Worm (Caenorhabditis elegans) whole organism, L3 larva: Measurements from ENCODE around the gene T23F6.5.

Source experiments
- R02D3.7 ChIP-seq: fragments of 150-350 bp; optimal IDR thresholded peaks from 2 replicates; lab custom pipeline; 2014; ENCODE audit warnings: missing biosample characterization, missing genetic modification characterization
- ZK546.5 ChIP-seq: sonication (generic microtip); optimal IDR thresholded peaks from 2 replicates; lab custom pipeline; 2017; ENCODE audit warnings: missing biosample characterization, missing genetic modification characterization
- aly-2 ChIP-seq: fragments of 150-350 bp; optimal IDR thresholded peaks from 2 replicates; lab custom pipeline; 2014; ENCODE audit warnings: missing biosample characterization, missing genetic modification characterization
- ama-1 ChIP-seq: fragments of 150-350 bp; optimal IDR thresholded peaks from 2 replicates; lab custom pipeline; 2018
- ceh-16 ChIP-seq: sonication (generic microtip); optimal IDR thresholded peaks from 2 replicates; lab custom pipeline; 2017; ENCODE audit warnings: missing biosample characterization, missing genetic modification characterization
- ceh-28 ChIP-seq: fragments of 150-350 bp; optimal IDR thresholded peaks from 2 replicates; lab custom pipeline; 2014; ENCODE audit warnings: missing biosample characterization, missing genetic modification reagents, missing genetic modification characterization
- ceh-82 ChIP-seq: fragments of 150-350 bp; optimal IDR thresholded peaks from 2 replicates; lab custom pipeline; 2014; ENCODE audit warnings: missing biosample characterization, missing genetic modification characterization
- ceh-9 ChIP-seq: sonication (generic microtip); optimal IDR thresholded peaks from 2 replicates; lab custom pipeline; 2018; ENCODE audit warnings: missing biosample characterization, missing genetic modification characterization
- daf-12 ChIP-seq: fragments of 150-350 bp; optimal IDR thresholded peaks from 2 replicates; lab custom pipeline; 2014; ENCODE audit warnings: missing biosample characterization, missing genetic modification reagents, missing genetic modification characterization
- egl-27 ChIP-seq: sonication (generic microtip); optimal IDR thresholded peaks from 4 replicates; lab custom pipeline; 2017; ENCODE audit warnings: missing biosample characterization, missing genetic modification reagents, missing genetic modification characterization
- egl-5 ChIP-seq: fragments of 150-350 bp; optimal IDR thresholded peaks from 2 replicates; lab custom pipeline; 2017; ENCODE audit warnings: missing biosample characterization, missing genetic modification reagents, missing genetic modification characterization, inconsistent platforms
- elt-1 ChIP-seq: fragments of 150-350 bp; optimal IDR thresholded peaks from 2 replicates; lab custom pipeline; 2014; ENCODE audit warnings: missing biosample characterization, missing genetic modification characterization
- elt-2 ChIP-seq: sonication (generic microtip); optimal IDR thresholded peaks from 2 replicates; lab custom pipeline; 2016; ENCODE audit warnings: missing genetic modification reagents, mild to moderate bottlenecking, missing genetic modification characterization, missing compliant biosample characterization
- elt-3 ChIP-seq, 3 experiments: fragments of 150-350 bp in 1 of 3; sonication (generic microtip) in 2 of 3; optimal IDR thresholded peaks; 2 replicates in 2 of 3; 4 replicates in 1 of 3; lab custom pipeline; 2014 to 2017; ENCODE audit warnings: missing biosample characterization in 3 of 3, missing genetic modification characterization in 3 of 3
- eor-1 ChIP-seq, 2 experiments: fragments of 150-350 bp; optimal IDR thresholded peaks; 2 replicates each; lab custom pipeline; 2014 to 2018; ENCODE audit warnings: missing biosample characterization in 2 of 2, missing genetic modification characterization in 2 of 2
- fkh-10 ChIP-seq: sonication (generic microtip); optimal IDR thresholded peaks from 2 replicates; lab custom pipeline; 2017; ENCODE audit warnings: missing biosample characterization, missing genetic modification reagents, missing genetic modification characterization
- fkh-2 ChIP-seq: fragments of 150-350 bp; optimal IDR thresholded peaks from 2 replicates; lab custom pipeline; 2014; ENCODE audit warnings: missing biosample characterization, missing genetic modification reagents, missing genetic modification characterization
- fos-1 ChIP-seq: fragments of 150-350 bp; optimal IDR thresholded peaks from 2 replicates; lab custom pipeline; 2014; ENCODE audit warnings: missing biosample characterization, missing genetic modification characterization
- hmg-11 ChIP-seq: sonication (generic microtip); optimal IDR thresholded peaks from 2 replicates; lab custom pipeline; 2016; ENCODE audit warnings: missing genetic modification characterization, missing compliant biosample characterization
- jun-1 ChIP-seq: fragments of 150-350 bp; optimal IDR thresholded peaks from 2 replicates; lab custom pipeline; 2014; ENCODE audit warnings: missing biosample characterization, missing genetic modification reagents, missing genetic modification characterization
- lin-15B ChIP-seq: fragments of 150-350 bp; optimal IDR thresholded peaks from 2 replicates; lab custom pipeline; 2014; ENCODE audit warnings: missing biosample characterization, missing genetic modification characterization
- lin-39 ChIP-seq: fragments of 150-350 bp; optimal IDR thresholded peaks from 2 replicates; lab custom pipeline; 2018; ENCODE audit warnings: missing biosample characterization, missing genetic modification reagents, missing genetic modification characterization
- lsy-12 ChIP-seq: sonication (generic microtip); optimal IDR thresholded peaks from 2 replicates; lab custom pipeline; 2016; ENCODE audit warnings: mild to moderate bottlenecking, missing genetic modification characterization, missing compliant biosample characterization
- mdl-1 ChIP-seq: fragments of 150-350 bp; optimal IDR thresholded peaks from 2 replicates; lab custom pipeline; 2014; ENCODE audit warnings: missing biosample characterization, missing genetic modification characterization
- nfya-1 ChIP-seq: sonication (generic microtip); optimal IDR thresholded peaks from 2 replicates; lab custom pipeline; 2017; ENCODE audit warnings: missing genetic modification characterization, mild to moderate bottlenecking, missing compliant biosample characterization, antibody characterized with exemption, moderate library complexity; ENCODE audit not compliant: insufficient read depth
- nhr-11 ChIP-seq: fragments of 150-350 bp; optimal IDR thresholded peaks from 2 replicates; lab custom pipeline; 2014; ENCODE audit warnings: missing biosample characterization, missing genetic modification characterization
- nhr-12 ChIP-seq: fragments of 150-350 bp; optimal IDR thresholded peaks from 2 replicates; lab custom pipeline; 2014; ENCODE audit warnings: missing biosample characterization, missing genetic modification characterization
- nhr-23 ChIP-seq: fragments of 150-350 bp; optimal IDR thresholded peaks from 2 replicates; lab custom pipeline; 2014; ENCODE audit warnings: missing biosample characterization, missing genetic modification reagents, missing genetic modification characterization
- nhr-237 ChIP-seq: fragments of 150-350 bp; optimal IDR thresholded peaks from 2 replicates; lab custom pipeline; 2014; ENCODE audit warnings: missing biosample characterization, missing genetic modification characterization
- nhr-43 ChIP-seq: sonication (generic microtip); optimal IDR thresholded peaks from 2 replicates; lab custom pipeline; 2016; ENCODE audit warnings: mild to moderate bottlenecking, missing genetic modification characterization, missing compliant biosample characterization; ENCODE audit not compliant: poor library complexity, severe bottlenecking
- nhr-67 ChIP-seq: fragments of 150-350 bp; optimal IDR thresholded peaks from 2 replicates; lab custom pipeline; 2014; ENCODE audit warnings: missing biosample characterization, missing genetic modification characterization
- nhr-76 ChIP-seq: fragments of 150-350 bp; sonication (generic microtip); optimal IDR thresholded peaks from 5 replicates; lab custom pipeline; 2014; ENCODE audit warnings: missing biosample characterization, missing genetic modification characterization
- nhr-77 ChIP-seq: fragments of 150-350 bp; optimal IDR thresholded peaks from 2 replicates; lab custom pipeline; 2014; ENCODE audit warnings: missing biosample characterization, missing genetic modification characterization
- pha-4 ChIP-seq: fragments of 150-350 bp; optimal IDR thresholded peaks from 2 replicates; lab custom pipeline; 2014; ENCODE audit warnings: missing biosample characterization, missing genetic modification reagents, missing genetic modification characterization
- pqm-1 ChIP-seq: fragments of 150-350 bp; optimal IDR thresholded peaks from 2 replicates; lab custom pipeline; 2017; ENCODE audit warnings: missing biosample characterization, missing genetic modification characterization, inconsistent platforms
- sea-2 ChIP-seq: fragments of 150-350 bp; sonication (generic microtip); optimal IDR thresholded peaks from 4 replicates; lab custom pipeline; 2014; ENCODE audit warnings: missing biosample characterization, missing genetic modification reagents, missing genetic modification characterization
- skn-1 ChIP-seq: fragments of 150-350 bp; optimal IDR thresholded peaks from 2 replicates; lab custom pipeline; 2014; ENCODE audit warnings: missing biosample characterization, missing genetic modification characterization
- snpc-4 ChIP-seq: fragments of 150-350 bp; optimal IDR thresholded peaks from 2 replicates; lab custom pipeline; 2014; ENCODE audit warnings: missing biosample characterization, missing genetic modification characterization
- tbx-2 ChIP-seq: sonication (generic microtip); optimal IDR thresholded peaks from 2 replicates; lab custom pipeline; 2016; ENCODE audit warnings: mild to moderate bottlenecking, missing genetic modification characterization, missing compliant biosample characterization
- unc-39 ChIP-seq: sonication (generic microtip); optimal IDR thresholded peaks from 4 replicates; lab custom pipeline; 2017; ENCODE audit warnings: missing biosample characterization, missing genetic modification characterization
- unc-62 ChIP-seq: fragments of 150-350 bp; sonication (generic microtip); optimal IDR thresholded peaks from 4 replicates; lab custom pipeline; 2014; ENCODE audit warnings: missing biosample characterization, missing genetic modification reagents, missing genetic modification characterization
- ztf-11 ChIP-seq: fragments of 150-350 bp; optimal IDR thresholded peaks from 2 replicates; lab custom pipeline; 2014; ENCODE audit warnings: missing biosample characterization, missing genetic modification characterization

The T23F6.5 gene

DNA sequence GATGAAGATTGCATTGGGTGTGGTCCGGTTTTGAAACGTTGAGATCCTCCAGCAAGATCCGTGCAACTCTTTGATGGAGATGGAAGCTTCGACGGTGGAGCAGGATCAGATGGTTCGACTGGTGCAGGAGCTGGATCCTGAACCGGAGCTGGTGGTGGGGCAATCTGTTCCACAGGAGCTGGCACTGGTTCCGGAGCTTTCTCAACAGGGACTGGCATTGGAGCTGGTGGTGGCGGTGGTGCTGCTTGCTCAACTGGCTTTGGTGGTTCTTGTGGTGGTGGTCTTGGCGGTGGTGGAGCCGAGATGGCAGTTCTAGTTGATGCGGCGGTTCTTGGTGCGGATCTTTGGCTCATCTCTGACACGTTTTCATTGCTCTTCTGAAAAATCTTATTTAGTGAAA is 2.3 kb upstream of the T23F6.5 start:
- TF ChIP-seq lsy-12 (tag; lab: Kevin White, UChicago) (no peak), unc-39 (tag; lab: Kevin White, UChicago) (no peak), egl-5 (tag; lab: Kevin White, UChicago) (no peak)

ce11 chrIV:12728162-12728561 is 13.2 kb downstream of the T23F6.5 start:
- TF ChIP-seq aly-2 (tag; lab: Kevin White, UChicago): no peak
- no peak for TF ChIP-seq ztf-11 (tag; lab: Kevin White, UChicago)
- no peak for TF ChIP-seq ceh-82 (tag; lab: Kevin White, UChicago)
- TF ChIP-seq pqm-1 (tag; lab: Kevin White, UChicago): peak; percentile 13
- no peak for TF ChIP-seq nhr-76 (tag; lab: Kevin White, UChicago)
- peak; percentile 70 for TF ChIP-seq elt-2
- no peak for TF ChIP-seq snpc-4 (tag; lab: Kevin White, UChicago)
- no peak for TF ChIP-seq sea-2 (GFP tag; lab: Kevin White, UChicago)
- TF ChIP-seq, all 47 proteins: peak for 2

DNA sequence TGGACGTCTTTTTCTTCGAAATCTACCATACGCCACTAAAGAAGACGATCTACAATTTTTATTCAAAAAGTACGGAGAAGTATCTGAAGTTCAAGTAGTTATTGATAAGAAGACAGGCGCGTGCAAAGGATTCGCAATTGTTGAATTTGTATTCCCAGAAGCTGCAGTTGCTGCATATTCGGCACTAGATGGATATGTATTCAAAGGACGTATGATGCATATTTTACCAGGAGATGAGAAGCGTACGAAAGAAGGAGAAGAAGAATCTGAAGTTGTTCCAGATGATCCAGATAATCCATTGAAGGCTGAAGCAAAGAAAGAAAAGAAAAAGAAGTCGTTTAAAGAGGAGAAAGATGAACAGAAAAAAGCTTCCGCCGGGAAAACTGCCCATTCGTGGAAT is 15.4 kb downstream of the T23F6.5 start:
- TF ChIP-seq ama-1 (no peak), lin-15B (tag; lab: Kevin White, UChicago) (no peak), skn-1 (tag; lab: Kevin White, UChicago) (no peak), elt-1 (tag; lab: Kevin White, UChicago) (no peak), nhr-12 (tag; lab: Kevin White, UChicago) (no peak), ceh-28 (tag; lab: Kevin White, UChicago) (no peak), nhr-23 (tag; lab: Kevin White, UChicago) (no peak), aly-2 (tag; lab: Kevin White, UChicago) (no peak), lin-39 (tag; lab: Kevin White, UChicago) (no peak), fkh-2 (no peak), pqm-1 (tag; lab: Kevin White, UChicago) (no peak)

ce11 chrIV:12725228-12725627 is 16.1 kb downstream of the T23F6.5 start:
- TF ChIP-seq lin-15B (tag; lab: Kevin White, UChicago): no peak
- no peak for TF ChIP-seq nhr-237 (tag; lab: Kevin White, UChicago)
- no peak for TF ChIP-seq sea-2 (GFP tag; lab: Kevin White, UChicago)
- TF ChIP-seq pqm-1 (tag; lab: Kevin White, UChicago): no peak
- TF ChIP-seq ZK546.5 (tag; lab: Kevin White, UChicago): no peak
- TF ChIP-seq egl-27 (tag; lab: Kevin White, UChicago): no peak
- TF ChIP-seq unc-39 (tag; lab: Kevin White, UChicago): no peak
- no peak for TF ChIP-seq fkh-2
- TF ChIP-seq R02D3.7: no peak
- no peak for TF ChIP-seq ztf-11 (tag; lab: Kevin White, UChicago)
- TF ChIP-seq elt-3 (tag; optimal IDR thresholded peaks at IDR 0.05; lab: Kevin White, UChicago): no peak

DNA sequence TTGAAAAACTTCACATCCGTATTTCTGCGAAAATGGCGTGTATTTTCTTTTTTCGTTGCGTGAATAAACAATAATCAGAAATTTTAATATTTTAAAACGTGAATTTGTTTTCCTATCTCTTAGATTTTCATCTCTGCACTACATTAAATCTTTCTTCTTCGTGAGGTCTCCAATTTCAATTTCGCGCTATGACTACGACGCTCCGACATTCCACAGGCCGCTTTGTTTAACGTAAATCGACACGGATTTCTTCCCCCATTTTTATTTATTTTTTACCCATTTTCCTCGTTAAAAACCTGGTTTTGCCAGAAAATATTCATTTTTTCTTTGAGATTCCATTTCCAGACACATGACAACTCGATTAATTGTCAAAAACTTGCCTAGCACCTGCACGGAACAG is 16.7 kb downstream of the T23F6.5 start, which contains the start of the genes T23F6.3 and rbd-1:
Gene T23F6.3, minus strand, starts transcription at position 120 of the 400 bp plus-strand sequence.
Gene rbd-1, plus strand, starts transcription at position 346 of the 400 bp plus-strand sequence.
- TF ChIP-seq nhr-43 (peak; percentile 86), ceh-9 (tag; lab: Kevin White, UChicago) (no peak), pha-4 (tag; lab: Kevin White, UChicago) (peak; percentile 95), daf-12 (tag; lab: Kevin White, UChicago) (no peak), nhr-67 (no peak), mdl-1 (tag; lab: Kevin White, UChicago) (no peak), fkh-2 (no peak), nfya-1 (tag; lab: Kevin White, UChicago) (peak; percentile 84), nhr-11 (tag; lab: Kevin White, UChicago) (peak; percentile 69), nhr-76 (tag; lab: Kevin White, UChicago) (no peak), aly-2 (tag; lab: Kevin White, UChicago) (no peak), unc-39 (tag; lab: Kevin White, UChicago) (no peak), lsy-12 (tag; lab: Kevin White, UChicago) (peak; percentile 57), sea-2 (GFP tag; lab: Kevin White, UChicago) (no peak), unc-62 (no peak), ceh-16 (tag; lab: Kevin White, UChicago) (no peak), tbx-2 (tag; lab: Kevin White, UChicago) (peak; percentile 55), elt-3 (tag; optimal IDR thresholded peaks at IDR 0.05; lab: Kevin White, UChicago) (no peak), eor-1 (tag; optimal IDR thresholded peaks at IDR 0.05; lab: Kevin White, UChicago) (no peak), nhr-237 (tag; lab: Kevin White, UChicago) (no peak), fkh-10 (GFP tag; lab: Kevin White, UChicago) (no peak), jun-1 (tag; lab: Kevin White, UChicago) (peak; percentile 54), ZK546.5 (tag; lab: Kevin White, UChicago) (no peak), hmg-11 (tag; lab: Kevin White, UChicago) (peak; percentile 89), lin-15B (tag; lab: Kevin White, UChicago) (peak; percentile 83), nhr-23 (tag; lab: Kevin White, UChicago) (peak; percentile 92), skn-1 (tag; lab: Kevin White, UChicago) (peak; percentile 57), fos-1 (tag; lab: Kevin White, UChicago) (no peak), elt-1 (tag; lab: Kevin White, UChicago) (no peak), nhr-77 (peak; percentile 64), ama-1 (no peak), pqm-1 (tag; lab: Kevin White, UChicago) (peak; percentile 70), ztf-11 (tag; lab: Kevin White, UChicago) (no peak), egl-27 (tag; lab: Kevin White, UChicago) (no peak)
